Worm (Caenorhabditis elegans): ENCODE results near the gene M02A10.1.

Gene M02A10.1

DNA sequence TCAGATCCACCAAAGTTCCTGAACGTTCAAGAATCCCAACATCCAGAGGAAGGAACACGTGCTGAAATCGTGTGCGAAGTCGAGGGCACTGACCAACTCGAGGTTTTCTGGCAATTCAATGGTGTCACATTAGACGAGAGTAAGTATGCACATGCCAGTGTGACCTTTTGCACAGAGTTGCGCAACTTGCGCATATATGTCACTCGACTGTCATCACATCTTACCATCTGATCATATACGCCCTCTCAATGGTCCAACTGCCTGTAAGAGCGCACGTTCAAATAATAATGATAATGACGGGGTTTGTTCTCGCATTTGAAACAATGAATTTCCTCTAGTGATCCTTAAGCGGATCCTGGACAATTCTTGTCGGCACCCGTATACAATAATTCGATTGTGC is 10.3 kb upstream of the M02A10.1 start:
- TF ChIP-seq efl-1 (optimal IDR thresholded peaks at IDR 0.05) (no peak), efl-1 (GFP tag; optimal IDR thresholded peaks at IDR 0.05 in 1 of 2) (peak in 1 of 2 experiments; percentile 37), nhr-77 (tag; optimal IDR thresholded peaks at IDR 0.05) (no peak)

DNA sequence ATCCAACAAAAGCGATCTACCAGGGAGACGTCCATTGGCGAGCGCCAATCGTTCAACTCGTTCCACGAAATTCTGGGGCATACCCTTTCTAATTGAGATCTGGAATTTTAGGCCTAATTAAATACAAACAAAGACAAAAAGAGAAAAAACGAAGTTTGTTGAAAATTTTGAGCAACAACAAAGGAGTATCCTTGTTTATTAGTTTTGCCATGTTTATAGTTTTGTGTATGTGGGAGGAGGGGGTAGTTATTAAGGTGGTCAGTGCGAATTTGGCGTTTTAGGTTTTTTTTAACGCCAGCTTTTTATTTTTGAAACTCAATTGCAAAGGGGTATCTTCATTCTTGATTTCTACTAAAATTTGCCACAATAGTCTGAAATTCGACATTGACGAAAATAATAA is 7.8 kb downstream of the M02A10.1 start, which contains the start of gene irk-2:
irk-2 (minus strand) TSS at position 101 of the 400 bp plus-strand sequence.
- TF ChIP-seq dsc-1 (tag; optimal IDR thresholded peaks at IDR 0.05): no peak
- no peak for TF ChIP-seq nhr-11 (tag; optimal IDR thresholded peaks at IDR 0.05)
- TF ChIP-seq ceh-90 (tag; optimal IDR thresholded peaks at IDR 0.05): no peak
- no peak for TF ChIP-seq lin-35 (GFP tag; optimal IDR thresholded peaks at IDR 0.05)
- TF ChIP-seq lir-3 (tag; optimal IDR thresholded peaks at IDR 0.05; ENCODE audit: poor library complexity): no peak
- TF ChIP-seq irx-1 (tag; optimal IDR thresholded peaks at IDR 0.05): no peak
- TF ChIP-seq tlp-1 (tag; optimal IDR thresholded peaks at IDR 0.05): no peak
- TF ChIP-seq lin-13 (GFP tag; optimal IDR thresholded peaks at IDR 0.05): no peak
- TF ChIP-seq xbp-1 (tag; optimal IDR thresholded peaks at IDR 0.05): no peak
- no peak for TF ChIP-seq lin-39 (tag; optimal IDR thresholded peaks at IDR 0.05)
- no peak for TF ChIP-seq nhr-84 (tag; optimal IDR thresholded peaks at IDR 0.05)
- TF ChIP-seq mep-1 (tag; optimal IDR thresholded peaks at IDR 0.05): no peak
- TF ChIP-seq mab-9 (GFP tag; IDR thresholded peaks at IDR 0.05): no peak
- TF ChIP-seq pag-3 (tag; optimal IDR thresholded peaks at IDR 0.05; ENCODE audit: borderline replicate concordance, insufficient read depth): no peak
- no peak for TF ChIP-seq blmp-1 (tag; optimal IDR thresholded peaks at IDR 0.05)
- TF ChIP-seq efl-3 (GFP tag; optimal IDR thresholded peaks at IDR 0.05): no peak

DNA sequence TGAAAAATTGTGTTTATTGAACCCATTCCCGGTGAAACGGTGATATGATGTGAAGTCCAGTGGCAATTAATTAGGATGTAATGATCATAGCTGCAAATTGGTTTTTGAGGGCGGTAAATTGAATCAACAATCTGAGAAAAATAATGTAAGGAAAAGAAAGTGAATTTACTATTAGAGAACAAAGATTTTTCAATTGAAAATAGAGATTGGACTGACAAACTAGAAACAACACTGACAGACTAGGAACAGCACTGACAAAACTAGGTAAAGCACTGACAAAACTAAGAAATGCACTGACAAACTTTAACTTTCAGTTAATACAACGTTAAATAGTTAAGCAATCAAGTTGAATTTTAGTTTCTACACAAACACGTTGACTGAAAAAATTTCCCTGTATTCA is 19.3 kb downstream of the M02A10.1 start, which contains the start of gene sli-1:
sli-1 (minus strand) TSS at position 101 of the 400 bp plus-strand sequence.
- TF ChIP-seq unc-98 (GFP tag; IDR thresholded peaks at IDR 0.05): no peak
- no peak for TF ChIP-seq skn-1 (tag; optimal IDR thresholded peaks at IDR 0.05)
- TF ChIP-seq tbx-2 (tag; optimal IDR thresholded peaks at IDR 0.05): no peak
- no peak for TF ChIP-seq zip-4 (GFP tag; optimal IDR thresholded peaks at IDR 0.05)
- no peak for TF ChIP-seq isw-1 (GFP tag; IDR thresholded peaks at IDR 0.05)
- no peak for TF ChIP-seq fkh-10 (GFP tag; optimal IDR thresholded peaks at IDR 0.05)
- TF ChIP-seq nhr-84 (tag; optimal IDR thresholded peaks at IDR 0.05): no peak
- TF ChIP-seq efl-3 (GFP tag; optimal IDR thresholded peaks at IDR 0.05): no peak
- TF ChIP-seq hlh-17 (GFP tag; optimal IDR thresholded peaks at IDR 0.05; ENCODE audit: borderline replicate concordance): no peak
- no peak for TF ChIP-seq zag-1 (tag; optimal IDR thresholded peaks at IDR 0.05)
- no peak for TF ChIP-seq nhr-20 (tag; optimal IDR thresholded peaks at IDR 0.05)
- no peak for TF ChIP-seq ces-1 (GFP tag; optimal IDR thresholded peaks at IDR 0.05)
- TF ChIP-seq ztf-4 (tag; optimal IDR thresholded peaks at IDR 0.05): no peak
- no peak for TF ChIP-seq unc-62 (GFP tag; optimal IDR thresholded peaks at IDR 0.05)
- TF ChIP-seq fkh-4 (tag; optimal IDR thresholded peaks at IDR 0.05; ENCODE audit: borderline replicate concordance): no peak
- TF ChIP-seq fos-1 (tag; optimal IDR thresholded peaks at IDR 0.05): no peak
- no peak for TF ChIP-seq egl-27 (tag; optimal IDR thresholded peaks at IDR 0.05)
- TF ChIP-seq lin-39 (tag; optimal IDR thresholded peaks at IDR 0.05): no peak
- TF ChIP-seq dsc-1 (tag; optimal IDR thresholded peaks at IDR 0.05): no peak
- no peak for TF ChIP-seq vab-15 (tag; optimal IDR thresholded peaks at IDR 0.05)

DNA sequence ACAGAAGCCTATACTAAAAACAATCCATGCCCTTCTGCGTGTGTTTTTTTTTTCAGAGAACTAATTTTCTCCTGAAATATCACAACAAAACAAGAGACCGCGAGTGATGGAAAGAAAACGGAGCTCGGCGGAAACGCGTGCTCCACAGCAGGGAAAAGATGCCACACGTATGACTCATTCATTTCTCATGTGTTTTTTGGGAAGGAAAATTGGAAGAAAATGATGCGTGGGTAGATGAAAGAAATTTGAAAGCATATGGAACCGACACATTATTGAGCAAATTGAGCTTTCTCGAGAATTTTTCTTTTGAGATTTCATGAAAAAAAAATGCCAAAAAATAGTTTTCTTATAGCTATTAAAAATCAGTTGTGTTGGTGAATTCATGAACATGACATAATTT is 19.7 kb downstream of the M02A10.1 start:
- TF ChIP-seq snpc-4 (tag; optimal IDR thresholded peaks at IDR 0.05): no peak
- TF ChIP-seq ceh-82 (tag; optimal IDR thresholded peaks at IDR 0.05): peak in 1 of 3 experiments; percentile 1
- TF ChIP-seq lin-15B (tag; optimal IDR thresholded peaks at IDR 0.05): no peak
- no peak for TF ChIP-seq sup-37 (GFP tag; optimal IDR thresholded peaks at IDR 0.05)
- TF ChIP-seq lsy-2 (tag; optimal IDR thresholded peaks at IDR 0.05): peak in 1 of 2 experiments; percentile 10
- peak; percentile 53 for TF ChIP-seq lin-14 (GFP tag; optimal IDR thresholded peaks at IDR 0.05)
- TF ChIP-seq dsc-1 (tag; optimal IDR thresholded peaks at IDR 0.05): peak; percentile 50

All from whole organism, L1 larva.